Fruit fly (Drosophila melanogaster): Measurements from ENCODE around the gene CG3330.

The CG3330 gene

DNA sequence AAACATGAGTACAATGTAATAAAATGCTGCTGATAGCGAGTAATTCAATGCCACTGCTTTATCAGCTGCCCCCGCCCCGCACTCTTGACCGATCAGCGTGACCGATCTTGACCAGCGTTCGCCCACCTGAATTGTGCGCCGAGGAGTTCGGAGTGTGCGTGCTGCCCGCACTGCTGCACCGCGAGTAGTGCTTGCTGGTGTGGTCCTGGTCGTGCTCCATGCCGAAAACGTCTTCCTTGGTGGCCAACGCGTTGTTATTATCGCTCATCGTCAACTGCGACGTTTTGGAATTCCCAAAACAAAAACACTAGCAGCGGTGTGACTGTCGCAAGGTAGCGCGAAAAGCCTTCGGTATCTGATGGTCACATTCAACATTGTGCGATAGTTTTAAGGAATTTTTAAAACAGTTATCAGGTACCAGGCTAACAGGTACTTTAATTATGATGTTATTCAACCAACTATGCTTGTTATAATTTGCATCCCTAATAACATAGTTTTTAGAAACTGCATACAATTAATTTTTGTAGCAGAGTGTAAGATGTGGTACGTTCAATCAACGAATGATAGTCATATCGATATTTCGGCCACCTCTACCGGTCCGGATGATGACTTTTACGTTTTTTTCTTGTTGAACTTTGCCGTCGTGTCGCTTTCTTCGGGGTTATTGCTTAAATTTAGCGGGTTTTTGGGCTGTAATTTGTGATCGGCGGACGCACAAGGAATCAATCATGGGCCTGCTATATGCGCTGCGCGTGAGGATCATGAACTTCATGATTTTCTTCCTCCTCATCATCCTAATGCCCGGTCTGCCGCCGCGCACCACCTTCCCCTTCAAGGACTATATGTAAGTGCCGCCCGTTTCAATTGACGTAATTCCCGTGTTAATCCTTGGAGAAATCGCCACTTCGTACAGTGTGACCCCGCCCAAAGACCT is 42.2 kb downstream of the CG3330 start, which contains the start of the genes bigmax and Hmu (continued):
- TF ChIP-seq CG3847 (GFP tag; IDR thresholded peaks at IDR 0.05) = peak; percentile 89
- peak; percentile 71 for TF ChIP-seq cas (GFP tag; IDR thresholded peaks at IDR 0.05)
- peak; percentile 78 for TF ChIP-seq Dek (tag; optimal IDR thresholded peaks at IDR 0.05)
- TF ChIP-seq gro (GFP tag; optimal IDR thresholded peaks at IDR 0.05) = peak; percentile 91
- TF ChIP-seq tll (GFP tag; optimal IDR thresholded peaks at IDR 0.05) = peak; percentile 86 to 90
- peak; percentile 95 for TF ChIP-seq sd (tag; optimal IDR thresholded peaks at IDR 0.05)
- TF ChIP-seq CG10147 (GFP tag; optimal IDR thresholded peaks at IDR 0.05) = peak; percentile 69
- peak; percentile 16 for TF ChIP-seq tup (GFP tag; optimal IDR thresholded peaks at IDR 0.05)
- no peak for TF ChIP-seq sc (optimal IDR thresholded peaks at IDR 0.05)
- peak; percentile 3 for TF ChIP-seq sc (GFP tag; optimal IDR thresholded peaks at IDR 0.05)
- TF ChIP-seq hkb (optimal IDR thresholded peaks at IDR 0.05) = no peak
- peak; percentile 83 for TF ChIP-seq hkb (GFP tag; IDR thresholded peaks at IDR 0.05)
- no peak for TF ChIP-seq CG15479 (GFP tag; optimal IDR thresholded peaks at IDR 0.05)
- no peak for TF ChIP-seq ash1 (GFP tag; optimal IDR thresholded peaks at IDR 0.05)
- peak; percentile 13 for TF ChIP-seq ab (GFP tag; optimal IDR thresholded peaks at IDR 0.05)
- peak; percentile 71 for TF ChIP-seq tna (GFP tag; IDR thresholded peaks at IDR 0.05; ENCODE audit: partially characterized antibody)
- TF ChIP-seq CG7357 (GFP tag; IDR thresholded peaks at IDR 0.05) = peak; percentile 69; the same call in 2 of the 3 replicates
- peak in 1 of 2 experiments; percentile 80 for TF ChIP-seq Hr78 (GFP tag; optimal IDR thresholded peaks at IDR 0.05)
- peak; percentile 52; the same call in 1 of the 2 replicates for TF ChIP-seq toy (GFP tag; IDR thresholded peaks at IDR 0.05)
- peak; percentile 64 for TF ChIP-seq seq (GFP tag; IDR thresholded peaks at IDR 0.05)
- TF ChIP-seq dati (GFP tag; IDR thresholded peaks at IDR 0.05) = peak; percentile 49; the same call in 1 of the 2 replicates
- TF ChIP-seq grn (GFP tag; optimal IDR thresholded peaks at IDR 0.05) = peak; percentile 52
- peak; percentile 62 for TF ChIP-seq CG6683 (GFP tag; optimal IDR thresholded peaks at IDR 0.05)
- no peak for TF ChIP-seq ac (GFP tag; optimal IDR thresholded peaks at IDR 0.05)
- no peak for TF ChIP-seq z (GFP tag; IDR thresholded peaks at IDR 0.05)
- TF ChIP-seq Sox102F (GFP tag; optimal IDR thresholded peaks at IDR 0.05) = peak; percentile 83
- TF ChIP-seq Sin3A (optimal IDR thresholded peaks at IDR 0.05) = peak; percentile 88
- TF ChIP-seq inv (GFP tag; IDR thresholded peaks at IDR 0.05; ENCODE audit: partially characterized antibody) = peak; percentile 90
- TF ChIP-seq Drgx (GFP tag; IDR thresholded peaks at IDR 0.05) = peak; percentile 66
- peak; percentile 88; the same call in 1 of the 2 replicates for TF ChIP-seq MBD-R2 (GFP tag; IDR thresholded peaks at IDR 0.05)
- 0 out of 2 replicates have a peak, but pooled peaks have one; percentile 48 for TF ChIP-seq gsb (GFP tag; IDR thresholded peaks at IDR 0.05)
- peak; percentile 87 for TF ChIP-seq Xrp1 (GFP tag; IDR thresholded peaks at IDR 0.05)
- TF ChIP-seq CoRest (tag; optimal IDR thresholded peaks at IDR 0.05) = peak; percentile 85
- TF ChIP-seq stwl (tag; optimal IDR thresholded peaks at IDR 0.05) = peak; percentile 80
- peak; percentile 73 for TF ChIP-seq Blimp-1 (GFP tag; optimal IDR thresholded peaks at IDR 0.05)
- no peak for TF ChIP-seq hth (optimal IDR thresholded peaks at IDR 0.05)
- peak; percentile 96 for TF ChIP-seq gfzf (GFP tag; optimal IDR thresholded peaks at IDR 0.05)
- peak; percentile 11 for TF ChIP-seq CG31365 (tag; optimal IDR thresholded peaks at IDR 0.05)
- peak; percentile 85 for TF ChIP-seq hb (GFP tag; IDR thresholded peaks at IDR 0.05; ENCODE audit: partially characterized antibody)
- peak; percentile 45 for TF ChIP-seq gt (GFP tag; IDR thresholded peaks at IDR 0.05)
- TF ChIP-seq Sry-δ (GFP tag; optimal IDR thresholded peaks at IDR 0.05) = peak; percentile 99
- TF ChIP-seq CG8290 (GFP tag; optimal IDR thresholded peaks at IDR 0.05) = peak; percentile 77
- TF ChIP-seq CG8290 (tag; optimal IDR thresholded peaks at IDR 0.05) = peak in 1 of 2 experiments; percentile 93
- peak; percentile 80 for TF ChIP-seq CG6272 (GFP tag; IDR thresholded peaks at IDR 0.05)
- peak; percentile 91 for TF ChIP-seq CG32532 (GFP tag; IDR thresholded peaks at IDR 0.05)
- peak; percentile 82 for TF ChIP-seq unpg (GFP tag; optimal IDR thresholded peaks at IDR 0.05)
- TF ChIP-seq fru (optimal IDR thresholded peaks at IDR 0.05) = no peak
- TF ChIP-seq wor (GFP tag; IDR thresholded peaks at IDR 0.05) = peak; percentile 66
- TF ChIP-seq Mrtf (GFP tag; IDR thresholded peaks at IDR 0.05) = peak; percentile 73

Data from whole organism, embryonic.